Worm (Caenorhabditis elegans) whole organism, early embryonic: ENCODE measurements around the gene T07F12.4.

Experiments used
- B0310.2 ChIP-seq: sonication (generic microtip); optimal IDR thresholded peaks from 2 replicates; lab custom pipeline; 2016; ENCODE audit warnings: mild to moderate bottlenecking, missing genetic modification characterization, missing compliant biosample characterization
- F13C5.2 ChIP-seq: sonication (generic microtip); optimal IDR thresholded peaks from 2 replicates; lab custom pipeline; 2017; ENCODE audit warnings: mild to moderate bottlenecking, missing genetic modification characterization, inconsistent platforms, missing compliant biosample characterization
- aly-1 ChIP-seq: sonication (generic microtip); optimal IDR thresholded peaks from 2 replicates; lab custom pipeline; 2016; ENCODE audit warnings: missing genetic modification characterization, missing compliant biosample characterization
- ama-1 ChIP-seq: fragments of 150-350 bp; optimal IDR thresholded peaks from 2 replicates; lab custom pipeline; 2014
- ceh-13 ChIP-seq: fragments of 200-800 bp; sonication (Bioruptor generic); optimal IDR thresholded peaks from 2 replicates; lab custom pipeline; 2018; ENCODE audit warnings: mild to moderate bottlenecking, missing genetic modification characterization, missing compliant biosample characterization
- ceh-36 ChIP-seq: sonication (generic microtip); optimal IDR thresholded peaks from 2 replicates; lab custom pipeline; 2016; ENCODE audit warnings: missing genetic modification characterization, inconsistent platforms, missing compliant biosample characterization
- ets-7 ChIP-seq: sonication (generic microtip); optimal IDR thresholded peaks from 2 replicates; lab custom pipeline; 2016; ENCODE audit warnings: missing genotype, missing genetic modification characterization, missing compliant biosample characterization
- flt-1 ChIP-seq: fragments of 200-800 bp; sonication (Bioruptor generic); IDR thresholded peaks from 2 replicates; pipeline ENCODE4 v1.3.6; 2022; ENCODE audit warnings: missing genetic modification characterization, missing compliant biosample characterization
- hmbx-1 ChIP-seq: sonication (generic microtip); optimal IDR thresholded peaks from 2 replicates; lab custom pipeline; 2016; ENCODE audit warnings: mild to moderate bottlenecking, missing genetic modification characterization, missing compliant biosample characterization
- hmg-4 ChIP-seq: fragments of 200-800 bp; sonication (Bioruptor generic); optimal IDR thresholded peaks from 2 replicates; lab custom pipeline; 2018; ENCODE audit warnings: mild to moderate bottlenecking, missing genetic modification characterization, missing compliant biosample characterization
- hnd-1 ChIP-seq: sonication (generic microtip); optimal IDR thresholded peaks from 2 replicates; lab custom pipeline; 2016; ENCODE audit warnings: missing genetic modification characterization, missing compliant biosample characterization
- pes-1 ChIP-seq: fragments of 200-800 bp; sonication (Bioruptor generic); IDR thresholded peaks from 2 replicates; pipeline ENCODE4 v1.3.6; 2022; ENCODE audit warnings: missing genetic modification reagents, missing genetic modification characterization, missing compliant biosample characterization
- scrt-1 ChIP-seq: fragments of 200-800 bp; sonication (Bioruptor generic); IDR thresholded peaks from 2 replicates; pipeline ENCODE4 v1.3.6; 2022; ENCODE audit warnings: missing genetic modification characterization, missing compliant biosample characterization
- sea-1 ChIP-seq: fragments of 200-800 bp; sonication (Bioruptor generic); conservative IDR thresholded peaks from 2 replicates; pipeline ENCODE4 v1.3.6; 2022; ENCODE audit warnings: missing genetic modification characterization, missing compliant biosample characterization
- tbx-11 ChIP-seq: fragments of 200-800 bp; sonication (Bioruptor generic); IDR thresholded peaks from 2 replicates; pipeline ENCODE4 v1.3.6; 2022; ENCODE audit warnings: missing genetic modification characterization, missing compliant biosample characterization
- tbx-37 ChIP-seq: fragments of 200-800 bp; sonication (Bioruptor generic); conservative IDR thresholded peaks from 2 replicates; pipeline ENCODE4 v1.3.6; 2022; ENCODE audit warnings: missing genetic modification reagents, missing genetic modification characterization, missing compliant biosample characterization
- tra-4 ChIP-seq: sonication (generic microtip); optimal IDR thresholded peaks from 2 replicates; lab custom pipeline; 2017; ENCODE audit warnings: missing genetic modification characterization, missing compliant biosample characterization

Gene T07F12.4

ce11 chrX:4900685-4901084, at the start of gene T07F12.4:
T07F12.4 (minus strand) TSS chrX:4900814.
- no peak for TF ChIP-seq ets-7
- no peak for TF ChIP-seq tra-4 (tag; lab: Kevin White, UChicago)
- no peak for TF ChIP-seq pes-1 (GFP tag; lab: Robert Waterston, UW)
- no peak for TF ChIP-seq hmbx-1 (tag; lab: Kevin White, UChicago)
- no peak for TF ChIP-seq tbx-11 (GFP tag; lab: Robert Waterston, UW)
- no peak for TF ChIP-seq ceh-13 (GFP tag; lab: Kevin White, UChicago)
- no peak for TF ChIP-seq B0310.2 (tag; lab: Kevin White, UChicago)
- TF ChIP-seq hnd-1 (tag; lab: Kevin White, UChicago) = no peak
- TF ChIP-seq F13C5.2 = no peak
- no peak for TF ChIP-seq scrt-1 (GFP tag; lab: Robert Waterston, UW)
- TF ChIP-seq ama-1 (lab: Kevin White, UChicago) = no peak
- TF ChIP-seq ceh-36 (tag; lab: Kevin White, UChicago) = no peak
- TF ChIP-seq tbx-37 (GFP tag; lab: Robert Waterston, UW) = no peak
- no peak for TF ChIP-seq hmg-4 (GFP tag; lab: Kevin White, UChicago)
- no peak for TF ChIP-seq aly-1 (tag; lab: Kevin White, UChicago)
- no peak for TF ChIP-seq sea-1 (GFP tag; lab: Robert Waterston, UW)
- TF ChIP-seq flt-1 = no peak

ce11 chrX:4947749-4948148, 47.1 kb upstream of the T07F12.4 start, which contains the start of gene tyra-3:
tyra-3 (plus strand) TSS chrX:4948049.
- TF ChIP-seq ceh-36 (tag; lab: Kevin White, UChicago) (no peak), sea-1 (GFP tag; lab: Robert Waterston, UW) (no peak), tbx-11 (GFP tag; lab: Robert Waterston, UW) (no peak), hmbx-1 (tag; lab: Kevin White, UChicago) (no peak), flt-1 (no peak), hmg-4 (GFP tag; lab: Kevin White, UChicago) (no peak), ets-7 (no peak), hnd-1 (tag; lab: Kevin White, UChicago) (no peak), scrt-1 (GFP tag; lab: Robert Waterston, UW) (no peak), B0310.2 (tag; lab: Kevin White, UChicago) (no peak)

ce11 chrX:4938990-4939389, 38.4 kb upstream of the T07F12.4 start:
- TF ChIP-seq ceh-36 (tag; lab: Kevin White, UChicago) = no peak
- TF ChIP-seq B0310.2 (tag; lab: Kevin White, UChicago) = no peak
- no peak for TF ChIP-seq ceh-13 (GFP tag; lab: Kevin White, UChicago)

ce11 chrX:4932964-4933363, 32.4 kb upstream of the T07F12.4 start:
- TF ChIP-seq flt-1 = no peak
- no peak for TF ChIP-seq hmg-4 (GFP tag; lab: Kevin White, UChicago)
- TF ChIP-seq sea-1 (GFP tag; lab: Robert Waterston, UW) = no peak
- TF ChIP-seq pes-1 (GFP tag; lab: Robert Waterston, UW) = no peak
- no peak for TF ChIP-seq ceh-36 (tag; lab: Kevin White, UChicago)
- no peak for TF ChIP-seq ceh-13 (GFP tag; lab: Kevin White, UChicago)
- TF ChIP-seq hnd-1 (tag; lab: Kevin White, UChicago) = no peak

ce11 chrX:4932023-4932422, 31.4 kb upstream of the T07F12.4 start:
- no peak for TF ChIP-seq ceh-36 (tag; lab: Kevin White, UChicago)

- TF ChIP-seq pes-1 (GFP tag; lab: Robert Waterston, UW) = no peak
- no peak for TF ChIP-seq hnd-1 (tag; lab: Kevin White, UChicago)
- TF ChIP-seq B0310.2 (tag; lab: Kevin White, UChicago) = no peak
- TF ChIP-seq aly-1 (tag; lab: Kevin White, UChicago) = no peak
- TF ChIP-seq hmbx-1 (tag; lab: Kevin White, UChicago) = no peak
- TF ChIP-seq ama-1 (lab: Kevin White, UChicago) = no peak
- TF ChIP-seq ets-7 = no peak
- TF ChIP-seq ceh-36 (tag; lab: Kevin White, UChicago) = no peak
- no peak for TF ChIP-seq ceh-13 (GFP tag; lab: Kevin White, UChicago)
- TF ChIP-seq sea-1 (GFP tag; lab: Robert Waterston, UW) = no peak
- TF ChIP-seq tra-4 (tag; lab: Kevin White, UChicago) = no peak
- TF ChIP-seq scrt-1 (GFP tag; lab: Robert Waterston, UW) = no peak
- TF ChIP-seq tbx-11 (GFP tag; lab: Robert Waterston, UW) = no peak
- no peak for TF ChIP-seq hmg-4 (GFP tag; lab: Kevin White, UChicago)
- no peak for TF ChIP-seq tbx-37 (GFP tag; lab: Robert Waterston, UW)
- TF ChIP-seq flt-1 = no peak
- TF ChIP-seq F13C5.2 = no peak
These were observed 29.0 kb upstream of the T07F12.4 start, which contains the start of gene mct-4 for ce11 chrX:4929657-4930056. mct-4 (minus strand) TSS chrX:4929757.

- TF ChIP-seq sea-1 (GFP tag; lab: Robert Waterston, UW) = no peak
- TF ChIP-seq F13C5.2 = no peak
- TF ChIP-seq tra-4 (tag; lab: Kevin White, UChicago) = no peak
- no peak for TF ChIP-seq tbx-37 (GFP tag; lab: Robert Waterston, UW)
- no peak for TF ChIP-seq scrt-1 (GFP tag; lab: Robert Waterston, UW)
- TF ChIP-seq hnd-1 (tag; lab: Kevin White, UChicago) = no peak
- no peak for TF ChIP-seq aly-1 (tag; lab: Kevin White, UChicago)
- no peak for TF ChIP-seq ets-7
- no peak for TF ChIP-seq ama-1 (lab: Kevin White, UChicago)
- TF ChIP-seq hmbx-1 (tag; lab: Kevin White, UChicago) = no peak
- TF ChIP-seq ceh-13 (GFP tag; lab: Kevin White, UChicago) = no peak
- no peak for TF ChIP-seq pes-1 (GFP tag; lab: Robert Waterston, UW)
- TF ChIP-seq tbx-11 (GFP tag; lab: Robert Waterston, UW) = no peak
- no peak for TF ChIP-seq flt-1
- no peak for TF ChIP-seq ceh-36 (tag; lab: Kevin White, UChicago)
- no peak for TF ChIP-seq B0310.2 (tag; lab: Kevin White, UChicago)
These were observed 27.5 kb upstream of the T07F12.4 start for ce11 chrX:4928118-4928517.
